Fruit fly (Drosophila melanogaster) whole organism, wandering third instar larva: ENCODE measurements around the gene CG42822.
"Not testable (repeated sequence)": the region's sequence is repeated elsewhere in the genome, so short reads cannot be mapped to it uniquely, and the experiment has no call there.

Experiments used
- CG32264 ChIP-seq: fragments of 200-800 bp; sonication (Bioruptor generic); optimal IDR thresholded peaks from 2 replicates; lab custom pipeline; 2016; ENCODE audit warnings: missing biosample characterization, missing genetic modification characterization
- Dfd ChIP-seq: fragments of >200 bp; optimal IDR thresholded peaks from 2 replicates; lab custom pipeline; 2017; ENCODE audit warnings: missing biosample characterization, missing genetic modification characterization
- Hnf4 ChIP-seq: fragments of 200-800 bp; sonication (Bioruptor generic); optimal IDR thresholded peaks from 2 replicates; lab custom pipeline; 2016; ENCODE audit warnings: missing biosample characterization, mild to moderate bottlenecking, missing genetic modification characterization
- Hr83 ChIP-seq: fragments of 200-300 bp; sonication (Bioruptor generic); optimal IDR thresholded peaks from 2 replicates; lab custom pipeline; 2016; ENCODE audit warnings: missing biosample characterization, mild to moderate bottlenecking, missing genetic modification characterization, moderate library complexity; ENCODE audit not compliant: poor library complexity, severe bottlenecking
- Myc ChIP-seq: fragments of >200 bp; optimal IDR thresholded peaks from 2 replicates; lab custom pipeline; 2017
- Vsx2 ChIP-seq: fragments of 200-300, 225-300 bp; sonication (Bioruptor generic); optimal IDR thresholded peaks from 2 replicates; lab custom pipeline; 2018; ENCODE audit warnings: missing biosample characterization, missing genetic modification characterization; ENCODE audit not compliant: partially characterized antibody
- usp ChIP-seq: fragments of >200 bp; optimal IDR thresholded peaks from 2 replicates; lab custom pipeline; 2017; ENCODE audit warnings: missing biosample characterization, missing genetic modification characterization

DNA sequence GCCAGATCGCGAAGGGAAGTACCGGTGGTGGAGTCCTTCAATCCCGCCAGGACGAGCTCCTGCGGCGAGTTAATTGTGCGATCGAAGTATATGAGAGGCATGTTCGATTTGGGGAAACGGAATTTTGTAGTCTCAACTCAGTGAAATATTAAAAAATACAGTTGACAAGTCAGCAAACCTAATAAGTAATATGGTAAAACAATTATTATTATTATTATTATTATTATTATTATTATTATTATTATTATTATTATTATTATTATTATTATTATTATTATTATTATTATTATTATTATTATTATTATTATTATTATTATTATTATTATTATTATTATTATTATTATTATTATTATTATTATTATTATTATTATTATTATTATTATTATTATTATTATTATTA, 43.0 kb downstream of the CG42822 start, which contains the start of gene CG14330:
- not testable (repeated sequence) for TF ChIP-seq Dfd; usp (GFP tag; lab: Kevin White, UChicago); Hnf4 (GFP tag; lab: Kevin White, UChicago); CG32264; Myc; Vsx2 (GFP tag; lab: Kevin White, UChicago); Hr83 (GFP tag; lab: Kevin White, UChicago)
